Worm (Caenorhabditis elegans): ENCODE data around the gene C25D7.15.

- no peak for TF ChIP-seq unc-55 (GFP tag; optimal IDR thresholded peaks at IDR 0.05)
- no peak for TF ChIP-seq nhr-6 (tag; optimal IDR thresholded peaks at IDR 0.05)
- TF ChIP-seq ceh-82 (tag; optimal IDR thresholded peaks at IDR 0.05) = no peak
Measured at ce11 chrV:15055873-15056272, 3.7 kb upstream of the C25D7.15 start, which contains the start of gene C25D7.16.
